Worm (Caenorhabditis elegans): ENCODE measurements around the gene T24A6.7.

The T24A6.7 gene

ce11 chrV:3524970-3525369 lies at the start of gene T24A6.7:
T24A6.7 (plus strand) TSS chrV:3525270.
- TF ChIP-seq nhr-237 (tag; optimal IDR thresholded peaks at IDR 0.05): no peak
- TF ChIP-seq nhr-129 (tag; optimal IDR thresholded peaks at IDR 0.05): no peak
- TF ChIP-seq nhr-11 (tag; optimal IDR thresholded peaks at IDR 0.05): no peak
- no peak for TF ChIP-seq crh-2 (tag; optimal IDR thresholded peaks at IDR 0.05)
- TF ChIP-seq mdl-1 (tag; optimal IDR thresholded peaks at IDR 0.05): no peak
- no peak for TF ChIP-seq Y55F3AM.14 (GFP tag; optimal IDR thresholded peaks at IDR 0.05)
- no peak for TF ChIP-seq unc-39 (tag; optimal IDR thresholded peaks at IDR 0.05)
- TF ChIP-seq ztf-1 (GFP tag; conservative IDR thresholded peaks at IDR 0.05): no peak
- no peak for TF ChIP-seq skn-1 (tag; optimal IDR thresholded peaks at IDR 0.05)
- TF ChIP-seq lsy-2 (tag; optimal IDR thresholded peaks at IDR 0.05): no peak
- TF ChIP-seq lin-39 (tag; optimal IDR thresholded peaks at IDR 0.05): no peak
- no peak for TF ChIP-seq ztf-11 (tag; optimal IDR thresholded peaks at IDR 0.05)
- no peak for TF ChIP-seq sma-3 (GFP tag; optimal IDR thresholded peaks at IDR 0.05)
- no peak for TF ChIP-seq F13H6.1 (tag; optimal IDR thresholded peaks at IDR 0.05)
- no peak for TF ChIP-seq mab-5 (tag; optimal IDR thresholded peaks at IDR 0.05)
- TF ChIP-seq snpc-4 (tag; optimal IDR thresholded peaks at IDR 0.05): no peak
- no peak for TF ChIP-seq ama-1 (optimal IDR thresholded peaks at IDR 0.05)
- no peak for TF ChIP-seq gmeb-1 (tag; optimal IDR thresholded peaks at IDR 0.05)
- TF ChIP-seq sma-9 (GFP tag; optimal IDR thresholded peaks at IDR 0.05): no peak
- TF ChIP-seq sma-9 (tag; optimal IDR thresholded peaks at IDR 0.05): no peak

ce11 chrV:3476228-3476627 lies 48.8 kb upstream of the T24A6.7 start:
- TF ChIP-seq sma-9 (GFP tag; optimal IDR thresholded peaks at IDR 0.05): no peak
- TF ChIP-seq sma-9 (tag; optimal IDR thresholded peaks at IDR 0.05): no peak
- TF ChIP-seq nhr-21 (tag; optimal IDR thresholded peaks at IDR 0.05): no peak
- no peak for TF ChIP-seq nhr-23 (tag; optimal IDR thresholded peaks at IDR 0.05)
- TF ChIP-seq elt-3 (tag; optimal IDR thresholded peaks at IDR 0.05): no peak
- no peak for TF ChIP-seq nhr-237 (tag; optimal IDR thresholded peaks at IDR 0.05)

- TF ChIP-seq sma-3 (GFP tag; optimal IDR thresholded peaks at IDR 0.05) (no peak), Y55F3AM.14 (GFP tag; optimal IDR thresholded peaks at IDR 0.05) (no peak), nhr-129 (tag; optimal IDR thresholded peaks at IDR 0.05) (no peak), dmd-4 (tag; optimal IDR thresholded peaks at IDR 0.05) (no peak), unc-39 (tag; optimal IDR thresholded peaks at IDR 0.05) (no peak), mbf-1 (tag; optimal IDR thresholded peaks at IDR 0.05) (no peak), nhr-237 (tag; optimal IDR thresholded peaks at IDR 0.05) (no peak), lin-39 (tag; optimal IDR thresholded peaks at IDR 0.05) (no peak), F13H6.1 (tag; optimal IDR thresholded peaks at IDR 0.05) (no peak), gmeb-1 (tag; optimal IDR thresholded peaks at IDR 0.05) (no peak), egl-27 (tag; optimal IDR thresholded peaks at IDR 0.05) (no peak), lsy-2 (tag; optimal IDR thresholded peaks at IDR 0.05) (no peak), skn-1 (tag; optimal IDR thresholded peaks at IDR 0.05) (no peak), sem-4 (tag; optimal IDR thresholded peaks at IDR 0.05) (no peak), nhr-12 (tag; optimal IDR thresholded peaks at IDR 0.05) (no peak), lin-13 (GFP tag; optimal IDR thresholded peaks at IDR 0.05) (no peak), R02D3.7 (tag; optimal IDR thresholded peaks at IDR 0.05) (no peak), nhr-25 (tag; optimal IDR thresholded peaks at IDR 0.05) (no peak), elt-1 (tag; optimal IDR thresholded peaks at IDR 0.05) (no peak), ama-1 (optimal IDR thresholded peaks at IDR 0.05) (no peak)
Measured at ce11 chrV:3477496-3477895, 47.6 kb upstream of the T24A6.7 start, which contains the start of gene srbc-31. srbc-31 (minus strand) TSS chrV:3477596.

- no peak for TF ChIP-seq nhr-129 (tag; optimal IDR thresholded peaks at IDR 0.05)
- TF ChIP-seq nhr-23 (tag; optimal IDR thresholded peaks at IDR 0.05): no peak
Measured at ce11 chrV:3480346-3480745, 44.7 kb upstream of the T24A6.7 start, which contains the start of gene srbc-30. srbc-30 (minus strand) TSS chrV:3480446.

- TF ChIP-seq crh-2 (tag; optimal IDR thresholded peaks at IDR 0.05): no peak
- TF ChIP-seq sma-9 (GFP tag; optimal IDR thresholded peaks at IDR 0.05): peak; percentile 12
- no peak for TF ChIP-seq sma-9 (tag; optimal IDR thresholded peaks at IDR 0.05)
- TF ChIP-seq alr-1 (tag; optimal IDR thresholded peaks at IDR 0.05): no peak
Measured at ce11 chrV:3482550-3483002, 42.5 kb upstream of the T24A6.7 start, which contains the start of gene lys-7. lys-7 (minus strand) TSS chrV:3482600.

ce11 chrV:3484702-3485101 lies 40.4 kb upstream of the T24A6.7 start, which contains the start of gene srbc-33:
srbc-33 (minus strand) TSS chrV:3484802.
- TF ChIP-seq nhr-23 (tag; optimal IDR thresholded peaks at IDR 0.05) (no peak), alr-1 (tag; optimal IDR thresholded peaks at IDR 0.05) (no peak), mdl-1 (tag; optimal IDR thresholded peaks at IDR 0.05) (no peak), sma-9 (GFP tag; optimal IDR thresholded peaks at IDR 0.05) (no peak), sma-9 (tag; optimal IDR thresholded peaks at IDR 0.05) (no peak), R02D3.7 (tag; optimal IDR thresholded peaks at IDR 0.05) (no peak), unc-55 (GFP tag; optimal IDR thresholded peaks at IDR 0.05) (no peak), nhr-25 (tag; optimal IDR thresholded peaks at IDR 0.05) (no peak), ZK546.5 (tag; optimal IDR thresholded peaks at IDR 0.05) (no peak), snpc-4 (tag; optimal IDR thresholded peaks at IDR 0.05) (no peak), lin-39 (tag; optimal IDR thresholded peaks at IDR 0.05) (no peak), nhr-12 (tag; optimal IDR thresholded peaks at IDR 0.05) (no peak), unc-39 (tag; optimal IDR thresholded peaks at IDR 0.05) (no peak), ceh-16 (tag; optimal IDR thresholded peaks at IDR 0.05) (no peak), elt-1 (tag; optimal IDR thresholded peaks at IDR 0.05) (no peak), gmeb-1 (tag; optimal IDR thresholded peaks at IDR 0.05) (no peak), elt-3 (tag; optimal IDR thresholded peaks at IDR 0.05) (no peak)
